Worm (Caenorhabditis elegans) whole organism, L4/young adult: Measurements from ENCODE around the gene twk-43.

Experiments used
- W03F9.2 ChIP-seq: fragments of 150-350 bp; optimal IDR thresholded peaks from 2 replicates; lab custom pipeline; 2014; ENCODE audit warnings: missing biosample characterization, missing genetic modification characterization
- dao-5 ChIP-seq: sonication (generic microtip); optimal IDR thresholded peaks from 2 replicates; lab custom pipeline; 2016; ENCODE audit warnings: missing genotype, missing genetic modification characterization, moderate library complexity, missing compliant biosample characterization
- him-1 ChIP-seq: sonication (generic microtip); optimal IDR thresholded peaks from 2 replicates; lab custom pipeline; 2016; ENCODE audit warnings: missing genotype, missing genetic modification reagents, missing genetic modification characterization, missing compliant biosample characterization

The twk-43 gene

DNA sequence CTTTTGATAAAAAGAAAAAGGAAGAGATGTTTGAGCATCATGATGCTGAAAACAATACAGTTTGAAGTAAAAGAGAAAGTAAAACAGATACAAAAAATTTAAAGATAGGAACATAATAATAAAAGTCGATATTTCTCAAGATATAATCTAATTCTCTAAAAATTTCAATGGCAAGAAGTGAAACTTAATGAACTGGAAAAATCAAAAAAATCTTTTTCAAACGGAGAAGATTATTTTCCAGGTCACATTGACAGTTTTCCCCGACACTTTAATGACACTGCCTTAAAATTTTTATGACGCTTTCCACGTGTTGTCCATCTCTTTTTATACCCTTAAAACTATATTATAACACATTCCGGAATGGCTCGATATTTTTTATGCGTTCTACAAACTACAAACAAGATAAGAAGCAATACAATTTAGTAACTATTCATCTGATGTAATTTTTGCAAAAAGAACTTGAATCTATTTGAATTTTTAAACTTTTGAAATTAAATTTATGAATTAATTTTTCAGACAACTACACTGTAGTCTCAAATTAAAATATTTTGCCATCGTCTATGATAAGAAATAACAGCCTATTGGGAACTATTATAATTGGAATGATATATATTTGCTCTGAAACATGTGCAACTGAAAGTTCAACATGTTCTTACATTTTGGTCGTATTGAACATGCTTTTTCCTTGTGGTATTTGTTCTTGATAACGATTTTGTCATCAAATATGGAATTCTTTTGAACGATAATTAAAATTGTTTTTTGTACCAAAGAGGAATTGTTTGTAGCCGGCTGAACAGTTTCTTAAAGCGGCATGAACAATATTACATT is 20.9 kb upstream of the twk-43 start, which contains the start of gene C50B6.7:
Gene C50B6.7 (minus strand): TSS at position 51 of the 828 bp plus-strand sequence.
- TF ChIP-seq W03F9.2 (tag; lab: Kevin White, UChicago) (no peak), him-1 (tag; lab: Kevin White, UChicago) (no peak), dao-5 (tag; lab: Kevin White, UChicago) (no peak)

DNA sequence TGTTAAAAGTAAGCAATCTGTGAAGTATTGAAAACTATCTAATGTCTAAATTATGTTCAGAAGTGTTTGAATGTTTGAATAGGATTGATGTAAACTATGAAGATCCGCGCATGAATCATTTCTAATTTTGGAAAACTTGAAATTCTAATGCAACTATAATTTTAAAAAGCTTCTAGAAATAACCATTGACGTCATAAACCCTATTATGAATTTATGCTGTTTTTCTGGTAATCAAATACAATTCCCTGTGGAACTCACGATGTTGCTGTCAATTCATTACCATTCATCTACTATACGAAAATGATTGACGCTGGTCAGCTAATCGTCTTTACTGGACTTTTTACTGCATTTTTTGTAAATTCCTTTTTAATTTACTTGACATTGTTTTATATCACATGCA is 18.6 kb upstream of the twk-43 start, which contains the start of gene str-37:
Gene str-37 (plus strand): TSS at position 301 of the 400 bp plus-strand sequence.
- TF ChIP-seq him-1 (tag; lab: Kevin White, UChicago) (no peak), dao-5 (tag; lab: Kevin White, UChicago) (no peak), W03F9.2 (tag; lab: Kevin White, UChicago) (no peak)

DNA sequence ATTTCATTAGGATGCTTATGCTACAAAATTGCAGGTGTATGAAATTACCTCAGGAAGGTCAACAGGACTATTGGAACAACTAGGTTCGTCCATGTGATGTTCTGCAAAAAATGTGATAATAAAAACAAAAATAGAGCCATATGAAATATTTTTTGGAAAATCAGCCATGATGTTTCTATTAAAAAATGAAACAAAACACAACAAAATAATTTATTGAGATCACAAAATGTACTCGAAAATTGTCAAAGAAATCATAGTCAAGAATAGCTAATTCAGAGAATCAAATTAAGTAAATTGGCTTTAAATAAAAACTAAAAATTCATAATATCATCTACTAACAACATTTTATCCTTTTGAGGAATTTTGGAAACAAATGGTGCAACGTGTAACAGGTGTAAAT is 15.2 kb upstream of the twk-43 start, which contains the start of gene nhr-129:
Gene nhr-129 (minus strand): TSS at position 101 of the 400 bp plus-strand sequence.
- TF ChIP-seq him-1 (tag; lab: Kevin White, UChicago) = no peak

DNA sequence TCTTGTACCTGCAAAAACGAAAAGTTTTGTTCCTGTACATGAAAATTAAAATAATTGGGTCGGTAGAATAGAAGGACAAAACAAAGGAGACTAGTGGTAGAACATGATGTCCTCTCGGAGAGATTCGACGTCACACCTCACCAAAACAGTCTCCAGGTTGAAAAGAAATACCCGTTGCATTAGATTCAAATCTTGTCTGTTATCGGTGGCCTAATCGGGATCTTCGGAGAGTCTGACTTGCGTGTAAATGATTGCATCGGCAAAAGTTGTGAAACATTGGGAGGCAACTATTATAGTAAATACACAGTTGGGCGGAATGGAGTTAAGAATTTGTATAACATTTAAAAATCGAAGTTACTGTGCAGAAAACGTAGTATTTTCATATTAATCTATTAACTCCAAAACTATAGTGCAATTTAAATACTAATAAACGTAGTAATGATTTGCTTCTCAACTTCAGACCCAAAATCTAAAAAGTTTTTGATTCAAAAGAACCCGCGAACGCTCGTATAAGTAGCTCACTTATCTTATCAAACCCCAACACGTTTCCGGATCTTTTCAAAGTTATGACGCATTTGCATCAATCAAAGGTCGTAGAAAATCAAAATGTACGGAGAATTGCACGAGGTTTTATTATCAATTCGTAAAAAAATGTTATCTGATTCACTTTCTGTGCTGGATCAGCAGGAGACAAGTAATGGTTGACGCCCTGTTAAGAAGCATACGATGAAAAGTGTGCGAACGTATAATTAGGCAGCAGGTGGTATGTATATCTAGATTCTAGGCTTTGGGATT is 12.5 kb upstream of the twk-43 start, which contains the start of gene nhr-168:
Gene nhr-168 (minus strand): TSS at position 486 of the 795 bp plus-strand sequence.
- TF ChIP-seq dao-5 (tag; lab: Kevin White, UChicago) = no peak
- no peak for TF ChIP-seq W03F9.2 (tag; lab: Kevin White, UChicago)
- TF ChIP-seq him-1 (tag; lab: Kevin White, UChicago) = no peak

DNA sequence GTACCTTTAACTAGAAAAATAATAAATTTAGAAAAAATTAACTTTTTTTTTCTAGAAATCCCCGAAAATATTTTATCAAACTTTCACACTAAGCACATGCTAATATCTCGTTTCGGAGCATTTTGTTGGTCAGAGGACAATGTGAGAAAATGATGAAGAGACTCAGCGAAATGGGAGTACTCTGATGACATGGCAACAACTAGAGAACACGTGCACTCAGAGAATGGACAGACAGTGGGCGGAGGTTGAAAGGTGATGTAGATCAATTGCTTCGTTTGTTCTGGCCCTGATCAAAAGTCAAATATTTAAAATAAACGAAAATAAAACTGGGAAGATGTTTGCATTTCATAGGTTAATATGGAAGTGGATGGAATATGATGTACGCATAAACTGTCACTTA is 11.6 kb upstream of the twk-43 start:
- no peak for TF ChIP-seq dao-5 (tag; lab: Kevin White, UChicago)
- TF ChIP-seq him-1 (tag; lab: Kevin White, UChicago) = no peak
- TF ChIP-seq W03F9.2 (tag; lab: Kevin White, UChicago) = no peak

DNA sequence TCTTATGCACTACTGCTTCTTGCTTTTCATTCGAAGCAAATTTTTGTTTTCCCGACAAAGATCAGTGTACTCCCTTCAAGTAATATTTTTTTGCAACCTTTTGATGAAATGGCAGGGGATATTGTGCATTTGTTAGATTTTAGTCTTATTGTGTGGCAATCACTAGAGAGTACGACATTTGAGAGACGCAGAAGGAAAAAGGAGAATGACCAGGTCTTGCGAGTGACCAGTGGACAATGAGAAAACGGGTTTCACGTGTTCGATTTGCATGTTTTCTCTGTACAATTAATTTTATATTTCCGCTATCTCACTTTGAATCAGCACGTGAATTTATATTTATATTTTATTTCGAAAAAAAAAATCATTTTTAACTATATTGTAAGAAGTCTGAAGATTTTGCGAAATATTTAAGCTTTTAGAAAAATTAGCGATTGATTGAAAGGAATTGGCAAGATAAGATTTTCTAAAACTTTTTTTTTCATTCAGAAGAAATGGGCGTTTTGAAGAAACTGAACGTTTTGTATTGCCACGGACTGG is 10.1 kb upstream of the twk-43 start, which contains the start of gene C50B6.9:
Gene C50B6.9 (plus strand): TSS at position 487 of the 537 bp plus-strand sequence.
- no peak for TF ChIP-seq him-1 (tag; lab: Kevin White, UChicago)
- no peak for TF ChIP-seq dao-5 (tag; lab: Kevin White, UChicago)
- TF ChIP-seq W03F9.2 (tag; lab: Kevin White, UChicago) = no peak

DNA sequence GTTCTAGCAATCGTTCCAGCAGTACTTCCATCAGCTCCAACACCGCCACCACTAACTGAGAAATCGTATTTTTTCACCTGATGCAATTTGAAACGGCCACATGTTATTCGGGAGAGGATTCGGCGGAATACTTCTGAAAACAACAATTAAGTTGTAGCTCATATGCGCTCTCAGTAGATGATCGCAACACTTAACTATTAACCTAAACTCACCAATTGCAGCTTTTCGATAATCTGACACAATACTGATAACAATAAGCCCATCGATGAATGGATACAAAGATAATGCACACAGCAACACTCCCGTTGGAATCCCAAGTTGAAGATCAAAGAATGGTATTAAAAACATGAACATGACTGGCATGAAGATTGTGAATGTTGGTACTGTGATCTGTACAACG is 8.0 kb upstream of the twk-43 start:
- TF ChIP-seq dao-5 (tag; lab: Kevin White, UChicago) (no peak), W03F9.2 (tag; lab: Kevin White, UChicago) (no peak), him-1 (tag; lab: Kevin White, UChicago) (no peak)

DNA sequence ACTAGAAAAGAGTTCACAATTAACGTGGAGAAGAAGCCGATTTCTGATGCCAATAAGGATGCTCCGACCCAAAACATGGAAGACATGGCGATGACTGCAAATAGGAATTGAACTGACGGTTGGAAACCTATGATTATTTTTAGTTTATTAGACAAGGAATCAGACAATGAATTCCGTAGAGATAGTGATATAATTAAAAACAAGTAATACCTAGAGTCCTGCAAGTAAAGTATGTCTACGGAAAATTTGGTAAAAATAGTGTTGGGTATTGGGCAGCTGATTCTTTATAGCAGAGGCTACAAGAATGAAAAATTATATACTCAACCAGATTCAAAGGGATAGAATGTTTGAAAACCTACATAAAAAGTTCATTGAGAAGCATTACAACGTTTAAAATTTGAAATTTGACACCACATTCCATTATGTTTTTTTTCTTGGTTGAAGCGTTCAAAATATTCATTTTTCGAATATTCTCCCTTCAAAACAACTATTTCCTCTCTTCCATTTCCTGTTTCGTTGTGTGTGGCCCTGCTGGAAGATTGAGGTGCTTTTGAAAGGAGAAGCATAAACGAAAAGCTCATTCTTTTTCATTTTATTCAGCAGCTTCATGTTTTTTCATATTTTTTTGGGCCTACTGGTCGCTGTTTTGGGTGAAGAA is 6.3 kb upstream of the twk-43 start, which contains the start of the genes str-4 and lgc-48:
Gene str-4 (minus strand): TSS at position 101 of the 658 bp plus-strand sequence.
Gene lgc-48 (plus strand): TSS at position 608 of the 658 bp plus-strand sequence.
- TF ChIP-seq dao-5 (tag; lab: Kevin White, UChicago) (no peak), W03F9.2 (tag; lab: Kevin White, UChicago) (no peak), him-1 (tag; lab: Kevin White, UChicago) (no peak)

DNA sequence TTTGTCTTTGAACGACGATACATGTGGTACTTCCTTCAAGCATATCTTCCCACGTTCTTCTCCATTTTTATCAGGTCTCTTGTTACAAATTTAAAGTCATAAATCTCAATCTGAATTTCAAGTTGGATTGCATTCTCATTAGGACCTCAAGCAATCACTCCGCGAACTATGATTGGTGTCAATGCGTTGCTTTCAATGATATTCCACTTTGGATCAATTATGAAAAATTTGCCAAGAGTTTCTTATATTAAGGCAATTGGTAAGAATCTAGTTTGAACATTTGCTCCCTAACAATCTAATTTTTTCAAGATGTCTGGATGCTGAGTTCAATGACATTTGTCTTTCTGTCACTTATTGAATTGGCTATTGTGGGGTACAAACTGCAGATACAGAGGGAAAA is 3.8 kb upstream of the twk-43 start:
- no peak for TF ChIP-seq him-1 (tag; lab: Kevin White, UChicago)
- no peak for TF ChIP-seq W03F9.2 (tag; lab: Kevin White, UChicago)
- no peak for TF ChIP-seq dao-5 (tag; lab: Kevin White, UChicago)

DNA sequence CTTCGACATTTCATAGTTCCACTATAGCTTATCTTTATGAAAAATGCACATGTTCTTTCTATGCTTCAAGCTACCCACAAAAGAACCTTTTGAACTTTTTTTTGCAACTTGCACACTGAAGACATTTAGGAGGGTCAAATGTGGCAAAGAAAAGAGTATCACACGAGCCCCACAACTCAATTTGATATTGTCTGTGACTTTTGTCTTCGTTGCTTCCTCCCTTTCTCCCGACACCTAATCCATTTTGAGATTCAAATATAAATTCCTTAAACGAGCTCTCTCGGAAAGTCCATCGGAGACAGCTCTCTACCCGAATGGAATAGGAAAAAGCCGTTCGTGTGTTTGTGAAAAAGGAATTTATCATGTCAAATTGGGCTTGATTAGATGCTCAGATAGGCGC is 4.2 kb downstream of the twk-43 start:
- TF ChIP-seq him-1 (tag; lab: Kevin White, UChicago) (no peak), dao-5 (tag; lab: Kevin White, UChicago) (no peak), W03F9.2 (tag; lab: Kevin White, UChicago) (no peak)

DNA sequence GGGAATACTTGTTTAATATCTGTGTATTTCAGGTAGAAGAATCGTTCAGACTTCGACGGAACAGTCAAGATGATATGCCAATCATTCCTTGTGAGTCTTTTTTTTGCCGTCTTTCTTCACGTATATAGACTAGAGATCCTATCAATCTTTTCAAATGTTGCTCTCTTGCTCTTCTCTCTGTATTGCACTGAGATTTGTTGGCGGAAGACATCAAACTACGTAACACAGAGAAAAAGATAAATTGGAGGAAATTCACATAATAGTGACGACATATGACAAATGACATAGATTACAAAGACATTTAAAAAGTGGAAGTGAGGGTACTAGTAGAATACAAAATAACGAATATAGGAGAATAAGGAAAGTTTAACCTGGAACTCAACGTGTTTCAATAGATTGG is 5.7 kb downstream of the twk-43 start:
- TF ChIP-seq dao-5 (tag; lab: Kevin White, UChicago) = no peak
- TF ChIP-seq W03F9.2 (tag; lab: Kevin White, UChicago) = no peak
- TF ChIP-seq him-1 (tag; lab: Kevin White, UChicago) = no peak

DNA sequence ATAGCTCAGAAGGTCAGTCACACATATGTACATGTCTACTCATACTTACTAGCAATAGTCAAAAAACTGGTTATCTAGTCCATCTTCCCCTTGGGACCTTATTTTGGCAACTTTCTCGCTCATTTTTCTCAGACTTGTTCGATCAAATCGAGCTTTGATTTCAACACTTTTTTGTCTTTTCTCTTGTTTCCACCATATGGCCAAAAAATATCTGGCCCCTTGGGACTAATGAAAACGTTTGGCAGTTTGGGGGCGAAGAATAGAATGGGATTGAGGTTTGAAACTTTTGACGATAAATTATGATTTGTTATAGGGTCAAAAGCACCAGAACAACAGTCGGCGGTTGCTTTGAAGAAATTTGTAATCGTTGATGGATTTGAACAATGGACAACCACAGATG is 6.3 kb downstream of the twk-43 start:
- TF ChIP-seq W03F9.2 (tag; lab: Kevin White, UChicago) (no peak), him-1 (tag; lab: Kevin White, UChicago) (no peak), dao-5 (tag; lab: Kevin White, UChicago) (no peak)
